Fruit fly (Drosophila melanogaster) whole organism: ENCODE measurements around the gene CG31524.

Experiments
- pan ChIP-seq: fragments of >200 bp; optimal IDR thresholded peaks from 2 replicates; lab custom pipeline; 2017
- psq ChIP-seq: fragments of >200 bp; optimal IDR thresholded peaks from 2 replicates; lab custom pipeline; 2017

dm6 chr3R:30563260-30564080 is 49.3 kb upstream of the CG31524 start:
- TF ChIP-seq psq (lab: Kevin White, UChicago) (no peak), pan (lab: Kevin White, UChicago) (no peak)
